Fruit fly (Drosophila melanogaster): ENCODE measurements around the gene RpS14b.

RpS14b gene

dm6 chrX:7934679-7935078 lies at the start of gene RpS14b (continued):
- TF ChIP-seq CG5953 (GFP tag; IDR thresholded peaks at IDR 0.05) (no peak), Deaf1 (tag; optimal IDR thresholded peaks at IDR 0.05) (peak; percentile 7), CG7786 (GFP tag; optimal IDR thresholded peaks at IDR 0.05) (peak; percentile 32), oc (tag; optimal IDR thresholded peaks at IDR 0.05) (no peak), HmgZ (tag; optimal IDR thresholded peaks at IDR 0.05) (peak; percentile 62), Camta (GFP tag; optimal IDR thresholded peaks at IDR 0.05) (peak; percentile 37), Hmr (GFP tag; optimal IDR thresholded peaks at IDR 0.05) (peak; percentile 85), CG5245 (GFP tag; optimal IDR thresholded peaks at IDR 0.05) (peak; percentile 20), ems (GFP tag; optimal IDR thresholded peaks at IDR 0.05) (peak; percentile 41), CG6854 (GFP tag; optimal IDR thresholded peaks at IDR 0.05) (peak; percentile 32), BtbVII (GFP tag; optimal IDR thresholded peaks at IDR 0.05) (peak; percentile 61), CG3726 (GFP tag; IDR thresholded peaks at IDR 0.05) (no peak), E2f1 (GFP tag; IDR thresholded peaks at IDR 0.05) (peak; percentile 36; the same call in 1 of the 2 replicates), CG33213 (GFP tag; optimal IDR thresholded peaks at IDR 0.05) (peak; percentile 66), onecut (GFP tag; IDR thresholded peaks at IDR 0.05) (peak; percentile 69), E2f2 (GFP tag; IDR thresholded peaks at IDR 0.05) (peak; percentile 60), Awh (GFP tag; IDR thresholded peaks at IDR 0.05) (no peak), TFAM (GFP tag; optimal IDR thresholded peaks at IDR 0.05) (no peak), CG2678 (tag; optimal IDR thresholded peaks at IDR 0.05) (peak; percentile 31), cato (GFP tag; optimal IDR thresholded peaks at IDR 0.05; ENCODE audit: borderline replicate concordance) (no peak), B-H2 (GFP tag; optimal IDR thresholded peaks at IDR 0.05) (peak; percentile 87), CG11456 (GFP tag; IDR thresholded peaks at IDR 0.05) (peak; percentile 80; the same call in 2 of the 3 replicates), cg (GFP tag; optimal IDR thresholded peaks at IDR 0.05) (peak; percentile 10), nau (GFP tag; optimal IDR thresholded peaks at IDR 0.05) (peak; percentile 53), CG13123 (GFP tag; optimal IDR thresholded peaks at IDR 0.05) (no peak), Sox100B (GFP tag; optimal IDR thresholded peaks at IDR 0.05) (peak; percentile 45), bab2 (GFP tag; optimal IDR thresholded peaks at IDR 0.05) (peak; percentile 48), CG6689 (GFP tag; IDR thresholded peaks at IDR 0.05) (no peak), CG10274 (GFP tag; optimal IDR thresholded peaks at IDR 0.05) (peak; percentile 43), mld (GFP tag; IDR thresholded peaks at IDR 0.05; ENCODE audit: partially characterized antibody) (peak; percentile 52; the same call in 2 of the 3 replicates), schlank (tag; optimal IDR thresholded peaks at IDR 0.05) (peak; percentile 77), Atf6 (GFP tag; IDR thresholded peaks at IDR 0.05) (peak; percentile 64), ara (GFP tag; IDR thresholded peaks at IDR 0.05) (peak; percentile 56), dati (GFP tag; IDR thresholded peaks at IDR 0.05) (peak; percentile 41; the same call in 1 of the 2 replicates), Mes4 (GFP tag; optimal IDR thresholded peaks at IDR 0.05) (peak; percentile 80), CG30020 (tag; optimal IDR thresholded peaks at IDR 0.05) (peak; percentile 14), CG2116 (GFP tag; optimal IDR thresholded peaks at IDR 0.05) (peak; percentile 98), CG13894 (tag; optimal IDR thresholded peaks at IDR 0.05) (peak; percentile 41), CG16863 (GFP tag; optimal IDR thresholded peaks at IDR 0.05) (peak; percentile 8), salm (tag; optimal IDR thresholded peaks at IDR 0.05) (no peak), bcd (GFP tag; optimal IDR thresholded peaks at IDR 0.05) (peak; percentile 76), BEAF-32 (GFP tag; optimal IDR thresholded peaks at IDR 0.05) (peak; percentile 81), jigr1 (GFP tag; IDR thresholded peaks at IDR 0.05) (no peak), Dip2 (GFP tag; IDR thresholded peaks at IDR 0.05) (no peak), sc (optimal IDR thresholded peaks at IDR 0.05) (no peak), sc (GFP tag; optimal IDR thresholded peaks at IDR 0.05) (peak; percentile 8), CG17612 (GFP tag; IDR thresholded peaks at IDR 0.05) (no peak), CG7556 (GFP tag; optimal IDR thresholded peaks at IDR 0.05) (no peak), Elba2 (GFP tag; optimal IDR thresholded peaks at IDR 0.05) (no peak), Aef1 (GFP tag; IDR thresholded peaks at IDR 0.05) (peak; percentile 70), Gug (GFP tag; IDR thresholded peaks at IDR 0.05) (peak; percentile 40; the same call in 1 of the 4 replicates), cad (GFP tag; optimal IDR thresholded peaks at IDR 0.05) (no peak)
